Worm (Caenorhabditis elegans) whole organism, mixed stage, embryonic: ENCODE data around the gene M03B6.4.

Experiments
- ceh-43 ChIP-seq: fragments of 200-800 bp; sonication (Bioruptor generic); optimal IDR thresholded peaks from 2 replicates; lab custom pipeline; 2018; ENCODE audit warnings: mild to moderate bottlenecking, missing genetic modification characterization, moderate library complexity, missing compliant biosample characterization
- ces-1 ChIP-seq: fragments of 150-350 bp; optimal IDR thresholded peaks from 2 replicates; lab custom pipeline; 2014; ENCODE audit warnings: missing biosample characterization, missing genetic modification reagents, missing genetic modification characterization
- elt-1 ChIP-seq: sonication (generic microtip); optimal IDR thresholded peaks from 2 replicates; lab custom pipeline; 2017; ENCODE audit warnings: missing genetic modification characterization, mild to moderate bottlenecking, missing compliant biosample characterization, antibody characterized with exemption, moderate library complexity, borderline replicate concordance; ENCODE audit not compliant: insufficient read depth
- elt-3 ChIP-seq: fragments of 150-350 bp; optimal IDR thresholded peaks from 2 replicates; lab custom pipeline; 2014; ENCODE audit warnings: missing biosample characterization, missing genetic modification characterization
- lsy-2 ChIP-seq: fragments of 150-350 bp; optimal IDR thresholded peaks from 2 replicates; lab custom pipeline; 2014; ENCODE audit warnings: missing biosample characterization, missing genetic modification characterization
- mab-5 ChIP-seq: fragments of 150-350 bp; optimal IDR thresholded peaks from 2 replicates; lab custom pipeline; 2014; ENCODE audit warnings: missing biosample characterization, missing genetic modification characterization
- nhr-12 ChIP-seq: fragments of 150-350 bp; optimal IDR thresholded peaks from 2 replicates; lab custom pipeline; 2014; ENCODE audit warnings: missing biosample characterization, missing genetic modification characterization
- nhr-237 ChIP-seq: fragments of 150-350 bp; optimal IDR thresholded peaks from 2 replicates; lab custom pipeline; 2014; ENCODE audit warnings: missing biosample characterization, missing genetic modification characterization
- sptf-1 ChIP-seq: sonication (generic microtip); optimal IDR thresholded peaks from 2 replicates; lab custom pipeline; 2017; ENCODE audit warnings: mild to moderate bottlenecking, missing genetic modification characterization, moderate library complexity, missing compliant biosample characterization
- ztf-11 ChIP-seq: fragments of 150-350 bp; optimal IDR thresholded peaks from 2 replicates; lab custom pipeline; 2014; ENCODE audit warnings: missing biosample characterization, missing genetic modification characterization

- no peak for TF ChIP-seq sptf-1 (tag; lab: Kevin White, UChicago)
- TF ChIP-seq ztf-11 (tag; lab: Kevin White, UChicago): no peak
- no peak for TF ChIP-seq elt-3 (tag; lab: Kevin White, UChicago)
- no peak for TF ChIP-seq nhr-237
- no peak for TF ChIP-seq elt-1 (tag; lab: Kevin White, UChicago)
- TF ChIP-seq lsy-2 (tag; lab: Kevin White, UChicago): no peak
- TF ChIP-seq ces-1 (GFP tag; lab: Kevin White, UChicago): no peak
- no peak for TF ChIP-seq mab-5 (tag; lab: Kevin White, UChicago)
- TF ChIP-seq ceh-43: no peak
- no peak for TF ChIP-seq nhr-12 (tag; lab: Kevin White, UChicago)
Measured at ce11 chrX:13811929-13812328, 46.7 kb upstream of the M03B6.4 start.
